Worm (Caenorhabditis elegans): ENCODE measurements around the gene lgc-5.

The lgc-5 gene

ce11 chrIV:8375381-8375780, 32.9 kb downstream of the lgc-5 start (continued):
- TF ChIP-seq peb-1 (tag; optimal IDR thresholded peaks at IDR 0.05) (no peak), unc-39 (tag; optimal IDR thresholded peaks at IDR 0.05) (no peak), R02D3.7 (tag; optimal IDR thresholded peaks at IDR 0.05) (peak; percentile 15), egl-27 (tag; optimal IDR thresholded peaks at IDR 0.05) (peak; percentile 59), nhr-10 (tag; optimal IDR thresholded peaks at IDR 0.05) (no peak), lin-13 (GFP tag; optimal IDR thresholded peaks at IDR 0.05) (peak; percentile 82), lin-39 (tag; optimal IDR thresholded peaks at IDR 0.05) (no peak), nhr-21 (tag; optimal IDR thresholded peaks at IDR 0.05) (peak; percentile 66)

ce11 chrIV:8376923-8377322, 34.4 kb downstream of the lgc-5 start:
- peak; percentile 43 for TF ChIP-seq fos-1 (tag; optimal IDR thresholded peaks at IDR 0.05)
- TF ChIP-seq C34F6.9 (tag; optimal IDR thresholded peaks at IDR 0.05), result peak; percentile 84
- TF ChIP-seq crh-2 (tag; optimal IDR thresholded peaks at IDR 0.05), result peak; percentile 46
- peak; percentile 81 for TF ChIP-seq nhr-129 (tag; optimal IDR thresholded peaks at IDR 0.05)
- TF ChIP-seq ceh-82 (tag; optimal IDR thresholded peaks at IDR 0.05), result no peak
- no peak for TF ChIP-seq lsy-2 (tag; optimal IDR thresholded peaks at IDR 0.05)
- TF ChIP-seq unc-55 (GFP tag; optimal IDR thresholded peaks at IDR 0.05), result peak; percentile 41

DNA sequence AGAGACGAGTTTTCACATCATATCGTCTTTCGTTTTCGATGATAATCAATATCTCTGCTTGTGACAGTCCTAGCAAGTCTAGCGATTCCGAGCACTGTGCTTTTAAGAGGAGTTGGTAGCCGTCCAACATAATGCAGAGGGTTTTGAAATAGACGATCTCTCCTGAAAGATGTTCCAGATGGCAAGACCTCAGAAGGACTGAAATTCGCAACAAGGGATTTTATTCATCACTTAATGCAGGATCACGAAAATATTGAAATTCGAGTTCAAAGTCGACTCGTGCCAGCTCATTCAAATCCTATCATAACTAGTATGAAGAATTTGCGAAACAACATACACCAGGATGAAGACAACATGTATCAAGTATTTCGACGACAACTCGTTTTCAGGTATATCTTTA, 35.0 kb downstream of the lgc-5 start, which contains the start of gene D2096.7:
D2096.7 (minus strand) TSS at position 130 of the 400 bp plus-strand sequence.
- TF ChIP-seq F13H6.1 (tag; optimal IDR thresholded peaks at IDR 0.05) (no peak), Y55F3AM.14 (GFP tag; optimal IDR thresholded peaks at IDR 0.05) (peak; percentile 3), crh-2 (tag; optimal IDR thresholded peaks at IDR 0.05) (peak; percentile 20)

ce11 chrIV:8378280-8378679, 35.8 kb downstream of the lgc-5 start:
- no peak for TF ChIP-seq nhr-77 (tag; optimal IDR thresholded peaks at IDR 0.05)
- TF ChIP-seq blmp-1 (tag; optimal IDR thresholded peaks at IDR 0.05; ENCODE audit: insufficient read depth), result no peak
- TF ChIP-seq F13H6.1 (tag; optimal IDR thresholded peaks at IDR 0.05), result no peak
- no peak for TF ChIP-seq crh-2 (tag; optimal IDR thresholded peaks at IDR 0.05)
- no peak for TF ChIP-seq R02D3.7 (tag; optimal IDR thresholded peaks at IDR 0.05)
- no peak for TF ChIP-seq sma-3 (GFP tag; optimal IDR thresholded peaks at IDR 0.05)
- no peak for TF ChIP-seq dmd-4 (tag; optimal IDR thresholded peaks at IDR 0.05)
- TF ChIP-seq alr-1 (tag; optimal IDR thresholded peaks at IDR 0.05), result no peak
- TF ChIP-seq lin-39 (tag; optimal IDR thresholded peaks at IDR 0.05), result no peak
- no peak for TF ChIP-seq zag-1 (tag; optimal IDR thresholded peaks at IDR 0.05)
- no peak for TF ChIP-seq ztf-4 (tag; optimal IDR thresholded peaks at IDR 0.05)
- TF ChIP-seq mdl-1 (tag; optimal IDR thresholded peaks at IDR 0.05), result no peak
- no peak for TF ChIP-seq mbf-1 (tag; optimal IDR thresholded peaks at IDR 0.05)
- no peak for TF ChIP-seq fos-1 (tag; optimal IDR thresholded peaks at IDR 0.05)

DNA sequence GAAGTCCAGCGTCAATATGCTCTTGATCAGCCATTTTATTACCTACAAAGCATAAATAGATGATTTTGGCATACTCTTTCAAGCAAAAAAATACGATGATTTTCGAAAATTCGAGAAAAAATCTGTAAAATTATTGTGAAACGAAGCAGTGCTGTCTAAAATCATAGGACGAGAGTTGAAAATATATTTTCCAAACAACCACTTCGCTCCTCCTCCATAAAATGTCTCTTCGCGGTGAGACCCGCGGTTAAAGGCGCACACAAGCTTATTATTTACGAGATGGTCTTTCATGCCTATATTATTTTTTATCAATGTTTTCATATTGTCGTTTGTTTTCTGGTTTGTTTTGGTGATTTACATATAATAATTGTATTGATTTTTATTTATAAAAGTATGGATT, 36.8 kb downstream of the lgc-5 start, which contains the start of gene nap-1:
nap-1 (minus strand) TSS at position 42 of the 400 bp plus-strand sequence.
- TF ChIP-seq zag-1 (tag; optimal IDR thresholded peaks at IDR 0.05) (no peak), aly-2 (tag; optimal IDR thresholded peaks at IDR 0.05) (no peak), gmeb-1 (tag; optimal IDR thresholded peaks at IDR 0.05) (peak; percentile 76), nhr-6 (tag; optimal IDR thresholded peaks at IDR 0.05) (no peak), nhr-11 (tag; optimal IDR thresholded peaks at IDR 0.05) (no peak), skn-1 (tag; optimal IDR thresholded peaks at IDR 0.05) (peak; percentile 17), ztf-11 (tag; optimal IDR thresholded peaks at IDR 0.05) (no peak), mdl-1 (tag; optimal IDR thresholded peaks at IDR 0.05) (peak in 1 of 2 experiments; percentile 11), crh-2 (tag; optimal IDR thresholded peaks at IDR 0.05) (peak; percentile 73), dmd-4 (tag; optimal IDR thresholded peaks at IDR 0.05) (no peak), nhr-129 (tag; optimal IDR thresholded peaks at IDR 0.05) (peak; percentile 87), elt-1 (tag; optimal IDR thresholded peaks at IDR 0.05) (no peak), F13H6.1 (tag; optimal IDR thresholded peaks at IDR 0.05) (peak; percentile 46), R02D3.7 (tag; optimal IDR thresholded peaks at IDR 0.05) (peak; percentile 90), unc-39 (tag; optimal IDR thresholded peaks at IDR 0.05) (no peak), fos-1 (tag; optimal IDR thresholded peaks at IDR 0.05) (peak; percentile 61), ceh-82 (tag; optimal IDR thresholded peaks at IDR 0.05) (peak; percentile 19), sma-3 (GFP tag; optimal IDR thresholded peaks at IDR 0.05) (peak; percentile 44), blmp-1 (tag; optimal IDR thresholded peaks at IDR 0.05; ENCODE audit: insufficient read depth) (no peak), sem-4 (tag; optimal IDR thresholded peaks at IDR 0.05) (peak; percentile 0), ama-1 (optimal IDR thresholded peaks at IDR 0.05) (no peak), alr-1 (tag; optimal IDR thresholded peaks at IDR 0.05) (no peak), nhr-21 (tag; optimal IDR thresholded peaks at IDR 0.05) (peak; percentile 55), peb-1 (tag; optimal IDR thresholded peaks at IDR 0.05) (no peak), lsy-2 (tag; optimal IDR thresholded peaks at IDR 0.05) (peak; percentile 63 to 90), nhr-237 (tag; optimal IDR thresholded peaks at IDR 0.05) (no peak), egl-27 (tag; optimal IDR thresholded peaks at IDR 0.05) (no peak), ZK546.5 (tag; optimal IDR thresholded peaks at IDR 0.05) (peak; percentile 8), nhr-12 (tag; optimal IDR thresholded peaks at IDR 0.05) (no peak), nhr-25 (tag; optimal IDR thresholded peaks at IDR 0.05) (peak; percentile 73), elt-3 (tag; optimal IDR thresholded peaks at IDR 0.05) (no peak), ztf-4 (tag; optimal IDR thresholded peaks at IDR 0.05) (no peak), ceh-16 (tag; optimal IDR thresholded peaks at IDR 0.05) (no peak), lin-13 (GFP tag; optimal IDR thresholded peaks at IDR 0.05) (peak; percentile 63), C34F6.9 (tag; optimal IDR thresholded peaks at IDR 0.05) (peak; percentile 88), lin-39 (tag; optimal IDR thresholded peaks at IDR 0.05) (no peak), unc-55 (GFP tag; optimal IDR thresholded peaks at IDR 0.05) (peak; percentile 95), lin-11 (tag; optimal IDR thresholded peaks at IDR 0.05) (peak; percentile 2)

Data from whole organism, L2 larva.